Worm (Caenorhabditis elegans): ENCODE results near the gene rol-3.

- TF ChIP-seq mdl-1 (tag; optimal IDR thresholded peaks at IDR 0.05) = no peak
- no peak for TF ChIP-seq unc-130 (GFP tag; optimal IDR thresholded peaks at IDR 0.05)
- TF ChIP-seq nhr-77 (tag; optimal IDR thresholded peaks at IDR 0.05) = no peak
- TF ChIP-seq ces-1 (GFP tag; optimal IDR thresholded peaks at IDR 0.05) = no peak
- no peak for TF ChIP-seq snpc-4 (tag; optimal IDR thresholded peaks at IDR 0.05)
- no peak for TF ChIP-seq mdt-29 (GFP tag; IDR thresholded peaks at IDR 0.05)
- no peak for TF ChIP-seq ceh-82 (tag; optimal IDR thresholded peaks at IDR 0.05)
- no peak for TF ChIP-seq skn-1 (tag; optimal IDR thresholded peaks at IDR 0.05)
- TF ChIP-seq spr-1 (tag; optimal IDR thresholded peaks at IDR 0.05) = no peak
- TF ChIP-seq F26F4.8 (GFP tag; conservative IDR thresholded peaks at IDR 0.05) = no peak
- no peak for TF ChIP-seq unc-39 (tag; optimal IDR thresholded peaks at IDR 0.05)
- TF ChIP-seq egl-27 (tag; optimal IDR thresholded peaks at IDR 0.05) = no peak
Observed at ce11 chrV:8223417-8223816, 14.8 kb downstream of the rol-3 start.

Measured in whole organism, L4 larva.